Worm (Caenorhabditis elegans): ENCODE measurements around the gene Y116F11B.7.

The Y116F11B.7 gene

ce11 chrV:19848014-19848413 lies at the start of gene Y116F11B.7:
Gene Y116F11B.7, plus strand, starts transcription at chrV:19848314.
- TF ChIP-seq T22C8.4 (GFP tag; IDR thresholded peaks at IDR 0.05) (no peak), ztf-23 (GFP tag; IDR thresholded peaks at IDR 0.05) (no peak), cog-1 (tag; optimal IDR thresholded peaks at IDR 0.05) (no peak), klf-2 (GFP tag; conservative IDR thresholded peaks at IDR 0.05) (no peak), ref-1 (GFP tag; conservative IDR thresholded peaks at IDR 0.05) (no peak), med-1 (GFP tag; optimal IDR thresholded peaks at IDR 0.05; ENCODE audit: insufficient read depth) (no peak), ztf-29 (GFP tag; IDR thresholded peaks at IDR 0.05) (no peak), tab-1 (GFP tag; IDR thresholded peaks at IDR 0.05) (no peak), flt-1 (GFP tag; IDR thresholded peaks at IDR 0.05) (no peak)

- TF ChIP-seq ztf-23 (GFP tag; IDR thresholded peaks at IDR 0.05) (no peak), ref-1 (GFP tag; conservative IDR thresholded peaks at IDR 0.05) (no peak), tab-1 (GFP tag; IDR thresholded peaks at IDR 0.05) (no peak), klf-2 (GFP tag; conservative IDR thresholded peaks at IDR 0.05) (no peak), cog-1 (tag; optimal IDR thresholded peaks at IDR 0.05) (no peak), T22C8.4 (GFP tag; IDR thresholded peaks at IDR 0.05) (no peak)
Measured at ce11 chrV:19801033-19801432, 47.1 kb upstream of the Y116F11B.7 start, which contains the start of gene Y116F11B.2. Gene Y116F11B.2, minus strand, starts transcription at chrV:19801133.

ce11 chrV:19802797-19803196 lies 45.3 kb upstream of the Y116F11B.7 start:
- TF ChIP-seq flt-1 (GFP tag; IDR thresholded peaks at IDR 0.05) (no peak), ztf-29 (GFP tag; IDR thresholded peaks at IDR 0.05) (no peak), tab-1 (GFP tag; IDR thresholded peaks at IDR 0.05) (no peak), ztf-23 (GFP tag; IDR thresholded peaks at IDR 0.05) (no peak), klf-2 (GFP tag; conservative IDR thresholded peaks at IDR 0.05) (no peak)

DNA sequence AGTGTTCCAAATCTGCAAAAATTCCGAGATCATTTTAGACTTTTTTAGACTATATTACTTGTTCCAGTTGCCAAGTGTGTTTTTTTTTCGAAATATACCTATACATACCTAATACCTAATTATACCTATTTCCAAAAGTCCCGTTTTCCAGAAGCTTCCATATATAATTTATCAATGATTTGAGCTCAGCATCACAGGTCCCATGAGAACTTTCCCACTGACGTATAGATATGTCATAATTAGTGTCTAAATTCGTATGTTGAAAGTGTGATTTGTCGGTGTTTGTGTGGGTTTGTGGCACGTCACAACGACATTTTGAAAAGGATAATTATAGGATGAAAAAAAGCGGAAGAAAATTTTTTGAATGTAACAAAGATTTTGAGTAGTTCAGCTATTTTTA lies 42.6 kb upstream of the Y116F11B.7 start:
- no peak for TF ChIP-seq med-1 (GFP tag; optimal IDR thresholded peaks at IDR 0.05; ENCODE audit: insufficient read depth)
- TF ChIP-seq flt-1 (GFP tag; IDR thresholded peaks at IDR 0.05): no peak
- no peak for TF ChIP-seq cog-1 (tag; optimal IDR thresholded peaks at IDR 0.05)
- no peak for TF ChIP-seq ztf-23 (GFP tag; IDR thresholded peaks at IDR 0.05)
- TF ChIP-seq T22C8.4 (GFP tag; IDR thresholded peaks at IDR 0.05): no peak

DNA sequence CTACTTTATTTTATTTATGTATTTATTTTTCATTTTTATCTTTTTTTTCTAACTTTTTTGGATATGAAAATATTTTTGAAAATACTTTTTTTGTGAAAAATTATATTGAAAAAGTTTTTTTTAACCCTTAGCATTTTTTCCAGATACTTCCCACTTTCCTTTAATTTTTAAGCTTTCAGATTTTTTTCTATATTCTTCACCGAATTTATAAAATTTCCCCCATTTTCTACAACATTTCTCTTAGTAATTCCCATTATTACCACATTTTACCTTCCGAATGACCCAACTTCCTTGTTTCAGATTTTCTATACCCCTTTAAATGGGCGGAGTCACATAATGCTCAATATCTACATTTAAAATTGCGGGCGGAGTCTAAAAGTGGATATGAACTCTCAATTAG lies 33.3 kb upstream of the Y116F11B.7 start, which contains the start of gene daf-28:
daf-28 (plus strand) TSS at position 301 of the 400 bp plus-strand sequence.
- TF ChIP-seq tab-1 (GFP tag; IDR thresholded peaks at IDR 0.05) (no peak), flt-1 (GFP tag; IDR thresholded peaks at IDR 0.05) (no peak), T22C8.4 (GFP tag; IDR thresholded peaks at IDR 0.05) (no peak), med-1 (GFP tag; optimal IDR thresholded peaks at IDR 0.05; ENCODE audit: insufficient read depth) (no peak), cog-1 (tag; optimal IDR thresholded peaks at IDR 0.05) (no peak), klf-2 (GFP tag; conservative IDR thresholded peaks at IDR 0.05) (no peak), ref-1 (GFP tag; conservative IDR thresholded peaks at IDR 0.05) (no peak), ztf-29 (GFP tag; IDR thresholded peaks at IDR 0.05) (no peak), ztf-23 (GFP tag; IDR thresholded peaks at IDR 0.05) (no peak)

- TF ChIP-seq tab-1 (GFP tag; IDR thresholded peaks at IDR 0.05): no peak
- no peak for TF ChIP-seq ref-1 (GFP tag; conservative IDR thresholded peaks at IDR 0.05)
- no peak for TF ChIP-seq klf-2 (GFP tag; conservative IDR thresholded peaks at IDR 0.05)
- TF ChIP-seq med-1 (GFP tag; optimal IDR thresholded peaks at IDR 0.05; ENCODE audit: insufficient read depth): no peak
- TF ChIP-seq T22C8.4 (GFP tag; IDR thresholded peaks at IDR 0.05): no peak
- TF ChIP-seq cog-1 (tag; optimal IDR thresholded peaks at IDR 0.05): no peak
- no peak for TF ChIP-seq ztf-29 (GFP tag; IDR thresholded peaks at IDR 0.05)
Measured at ce11 chrV:19820178-19820577, 27.9 kb upstream of the Y116F11B.7 start.

ce11 chrV:19822093-19822492 lies 26.0 kb upstream of the Y116F11B.7 start, which contains the start of gene Y116F11B.17:
Gene Y116F11B.17, minus strand, starts transcription at chrV:19822193.
- TF ChIP-seq flt-1 (GFP tag; IDR thresholded peaks at IDR 0.05): no peak
- TF ChIP-seq klf-2 (GFP tag; conservative IDR thresholded peaks at IDR 0.05): no peak
- TF ChIP-seq ztf-23 (GFP tag; IDR thresholded peaks at IDR 0.05): no peak
- no peak for TF ChIP-seq tab-1 (GFP tag; IDR thresholded peaks at IDR 0.05)
- TF ChIP-seq T22C8.4 (GFP tag; IDR thresholded peaks at IDR 0.05): no peak
- TF ChIP-seq med-1 (GFP tag; optimal IDR thresholded peaks at IDR 0.05; ENCODE audit: insufficient read depth): no peak
- no peak for TF ChIP-seq cog-1 (tag; optimal IDR thresholded peaks at IDR 0.05)
- no peak for TF ChIP-seq ztf-29 (GFP tag; IDR thresholded peaks at IDR 0.05)
- TF ChIP-seq ref-1 (GFP tag; conservative IDR thresholded peaks at IDR 0.05): no peak

DNA sequence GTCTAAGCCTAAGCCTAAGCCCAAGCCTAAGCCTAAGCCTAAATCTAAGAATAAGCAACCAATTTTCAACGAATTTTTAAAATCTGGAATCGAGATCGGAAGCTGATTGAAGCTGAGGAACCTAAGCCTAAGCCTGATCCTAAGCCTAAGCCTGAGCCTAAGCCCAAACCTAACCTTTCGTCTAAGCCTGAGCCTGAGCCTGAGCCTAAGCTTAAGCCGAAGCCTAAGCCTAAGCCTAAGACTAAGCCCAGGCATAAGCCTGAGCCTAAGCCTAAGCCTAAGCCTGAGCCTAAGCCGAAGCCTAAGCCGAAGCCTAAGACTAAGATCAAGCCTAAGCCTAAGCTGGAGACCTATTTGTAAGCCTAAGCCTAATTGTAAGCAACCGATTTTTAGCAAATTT lies 20.6 kb upstream of the Y116F11B.7 start:
- no peak for TF ChIP-seq tab-1 (GFP tag; IDR thresholded peaks at IDR 0.05)

DNA sequence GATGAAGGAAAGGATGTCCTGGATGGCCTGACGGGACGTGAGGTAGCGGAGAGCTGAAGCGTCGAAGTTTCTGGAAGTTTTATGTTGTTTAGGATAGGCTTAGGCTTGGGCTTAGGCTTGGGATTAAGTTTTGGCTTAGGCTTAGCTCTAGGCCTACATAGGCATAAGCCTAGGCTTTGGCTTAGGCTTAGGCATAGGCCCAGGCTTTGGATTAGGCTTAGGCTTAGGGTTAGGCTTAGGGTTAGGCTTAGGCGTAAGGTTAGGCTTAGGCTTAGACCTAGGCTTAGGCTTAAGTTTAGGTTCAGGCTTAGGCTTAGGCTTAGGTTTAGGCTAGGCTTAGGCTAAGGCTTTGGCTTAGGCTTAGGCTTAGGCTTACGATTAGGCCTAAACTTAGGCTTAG lies 18.9 kb upstream of the Y116F11B.7 start:
- TF ChIP-seq flt-1 (GFP tag; IDR thresholded peaks at IDR 0.05) (no peak), ztf-29 (GFP tag; IDR thresholded peaks at IDR 0.05) (no peak), T22C8.4 (GFP tag; IDR thresholded peaks at IDR 0.05) (no peak), klf-2 (GFP tag; conservative IDR thresholded peaks at IDR 0.05) (no peak), med-1 (GFP tag; optimal IDR thresholded peaks at IDR 0.05; ENCODE audit: insufficient read depth) (no peak), ref-1 (GFP tag; conservative IDR thresholded peaks at IDR 0.05) (no peak), ztf-23 (GFP tag; IDR thresholded peaks at IDR 0.05) (no peak), cog-1 (tag; optimal IDR thresholded peaks at IDR 0.05) (no peak), tab-1 (GFP tag; IDR thresholded peaks at IDR 0.05) (no peak)

DNA sequence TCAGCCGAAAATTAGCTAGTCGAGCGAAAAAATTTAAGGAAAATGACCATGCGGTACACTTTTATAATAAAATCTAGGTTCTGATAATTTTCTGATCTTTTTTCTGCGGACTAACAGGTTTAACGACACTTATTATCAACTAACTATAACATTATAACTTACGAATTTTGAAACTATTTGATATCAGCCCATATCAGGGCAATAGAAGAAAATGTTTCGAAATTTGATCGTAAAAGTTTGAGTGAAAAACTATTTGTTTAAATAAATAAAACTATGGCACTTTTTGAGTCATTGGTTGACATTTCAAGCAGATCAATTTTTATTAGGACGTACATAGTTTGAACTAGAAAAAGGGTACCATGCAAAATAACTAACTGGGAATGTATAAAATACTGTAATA lies 17.3 kb upstream of the Y116F11B.7 start, which contains the start of gene pcp-4:
pcp-4 (minus strand) TSS at position 197 of the 400 bp plus-strand sequence.
- TF ChIP-seq ztf-23 (GFP tag; IDR thresholded peaks at IDR 0.05) (no peak), ref-1 (GFP tag; conservative IDR thresholded peaks at IDR 0.05) (no peak)

DNA sequence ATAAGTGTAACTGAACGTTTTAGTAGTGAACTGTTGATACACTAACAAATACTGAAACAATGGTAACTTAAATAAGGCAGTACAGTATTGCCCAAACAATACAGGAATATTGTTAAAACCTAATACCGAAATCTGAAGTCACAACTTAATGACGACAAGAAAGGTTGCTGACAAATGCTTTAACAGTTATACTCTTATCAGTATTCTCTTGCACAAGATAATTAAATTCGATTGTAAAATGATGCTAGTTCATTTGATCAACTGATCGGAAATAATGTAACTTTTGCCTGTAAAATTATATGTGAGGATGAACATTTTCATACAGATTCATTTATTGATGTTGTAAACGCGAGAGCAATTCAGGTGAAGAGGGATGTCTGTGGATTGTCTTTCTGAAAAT lies 16.5 kb upstream of the Y116F11B.7 start:
- TF ChIP-seq ztf-29 (GFP tag; IDR thresholded peaks at IDR 0.05) (no peak), klf-2 (GFP tag; conservative IDR thresholded peaks at IDR 0.05) (no peak), tab-1 (GFP tag; IDR thresholded peaks at IDR 0.05) (no peak), cog-1 (tag; optimal IDR thresholded peaks at IDR 0.05) (no peak)

All from whole organism, midembryonic.